Fruit fly (Drosophila melanogaster) whole organism, embryonic: ENCODE results near the gene CG13603.

Source experiments
- B-H1 ChIP-seq: fragments of 200-800 bp; sonication (Bioruptor generic); IDR thresholded peaks from 3 replicates; pipeline ENCODE4 v1.3.6; 2022; ENCODE audit warnings: missing biosample characterization, missing genetic modification characterization
- CG10209 ChIP-seq: fragments of 200-800 bp; sonication (Bioruptor generic); optimal IDR thresholded peaks from 3 replicates; lab custom pipeline; 2017; ENCODE audit warnings: missing biosample characterization, mild to moderate bottlenecking, missing genetic modification characterization, missing genetic modification reagents
- CG10321 ChIP-seq: fragments of 200-800 bp; sonication (Bioruptor generic); IDR thresholded peaks from 2 replicates; pipeline ENCODE4 v1.3.6; 2022; ENCODE audit warnings: missing biosample characterization, missing genetic modification characterization
- CG10431 ChIP-seq: fragments of 200-800 bp; sonication (Bioruptor generic); optimal IDR thresholded peaks from 3 replicates; lab custom pipeline; 2018; ENCODE audit warnings: missing biosample characterization, mild to moderate bottlenecking, missing genetic modification characterization
- CG11093 ChIP-seq: fragments of 200-800 bp; sonication (Bioruptor generic); IDR thresholded peaks from 3 replicates; pipeline ENCODE4 v1.3.6; 2022; ENCODE audit warnings: missing biosample characterization, missing genetic modification characterization
- CG11696 ChIP-seq: fragments of 200-800 bp; sonication (Bioruptor generic); IDR thresholded peaks from 2 replicates; pipeline ENCODE4 v1.3.6; 2022; ENCODE audit warnings: missing biosample characterization, missing genetic modification characterization
- CG12219 ChIP-seq: fragments of 200-800 bp; sonication (Bioruptor generic); optimal IDR thresholded peaks from 3 replicates; lab custom pipeline; 2018; ENCODE audit warnings: missing biosample characterization, mild to moderate bottlenecking, missing genetic modification characterization
- CG13894 ChIP-seq: fragments of 200-800 bp; sonication (Bioruptor generic); optimal IDR thresholded peaks from 3 replicates; lab custom pipeline; 2018; ENCODE audit warnings: missing biosample characterization, mild to moderate bottlenecking, missing genetic modification characterization, moderate library complexity
- CG16779 ChIP-seq: fragments of 200-800 bp; sonication (Bioruptor generic); IDR thresholded peaks from 2 replicates; pipeline ENCODE4 v1.3.6; 2022; ENCODE audit warnings: missing biosample characterization, missing genetic modification characterization
- CG30020 ChIP-seq: fragments of 200-800 bp; optimal IDR thresholded peaks from 2 replicates; lab custom pipeline; 2019; ENCODE audit warnings: missing biosample characterization, mild to moderate bottlenecking, missing genetic modification characterization, moderate library complexity
- CG32772 ChIP-seq: fragments of 200-800 bp; sonication (Bioruptor generic); IDR thresholded peaks from 2 replicates; pipeline ENCODE4 v1.3.6; 2022; ENCODE audit warnings: missing biosample characterization, missing genetic modification characterization
- CG3995 ChIP-seq: fragments of 200-800 bp; sonication (Bioruptor generic); optimal IDR thresholded peaks from 3 replicates; lab custom pipeline; 2016; ENCODE audit warnings: missing biosample characterization, missing genetic modification characterization
- CG5180 ChIP-seq: fragments of 200-800 bp; sonication (Bioruptor generic); optimal IDR thresholded peaks from 3 replicates; lab custom pipeline; 2017; ENCODE audit warnings: missing biosample characterization, missing genetic modification characterization, mild to moderate bottlenecking, moderate library complexity, missing genetic modification reagents
- CG5245 ChIP-seq: fragments of 200-800 bp; sonication (Bioruptor generic); optimal IDR thresholded peaks from 3 replicates; lab custom pipeline; 2016; ENCODE audit warnings: missing biosample characterization, missing genetic modification characterization
- CG7372 ChIP-seq: fragments of 200-800 bp; sonication (Bioruptor generic); IDR thresholded peaks from 2 replicates; pipeline ENCODE4 v1.3.6; 2022; ENCODE audit warnings: missing biosample characterization, missing genetic modification characterization
- CG8281 ChIP-seq: fragments of 200-800 bp; sonication (Bioruptor generic); optimal IDR thresholded peaks from 2 replicates; lab custom pipeline; 2018; ENCODE audit warnings: missing biosample characterization, mild to moderate bottlenecking, missing genetic modification characterization, moderate library complexity
- CG8944 ChIP-seq: fragments of 200-800 bp; sonication (Bioruptor generic); optimal IDR thresholded peaks from 3 replicates; lab custom pipeline; 2016; ENCODE audit warnings: missing biosample characterization, missing genetic modification characterization
- CG9437 ChIP-seq: fragments of 200-800 bp; sonication (Bioruptor generic); optimal IDR thresholded peaks from 2 replicates; lab custom pipeline; 2018; ENCODE audit warnings: missing biosample characterization, mild to moderate bottlenecking, missing genetic modification characterization
- Camta ChIP-seq: fragments of 200-800 bp; sonication (Bioruptor generic); optimal IDR thresholded peaks from 2 replicates; lab custom pipeline; 2016; ENCODE audit warnings: missing biosample characterization, missing genetic modification characterization
- Dp ChIP-seq: fragments of 200-800 bp; sonication (Bioruptor generic); optimal IDR thresholded peaks from 2 replicates; lab custom pipeline; 2018; ENCODE audit warnings: missing biosample characterization, mild to moderate bottlenecking, missing genetic modification characterization, moderate library complexity
- Ets65A ChIP-seq: fragments of 200-800 bp; sonication (Bioruptor generic); peaks from one replicate; lab custom pipeline; 2016; ENCODE audit warnings: missing biosample characterization, missing genetic modification characterization
- Fer1 ChIP-seq: fragments of 200-800 bp; sonication (Bioruptor generic); optimal IDR thresholded peaks from 2 replicates; lab custom pipeline; 2017; ENCODE audit warnings: missing biosample characterization, mild to moderate bottlenecking, missing genetic modification characterization
- HmgZ ChIP-seq: fragments of 200-800 bp; sonication (Bioruptor generic); optimal IDR thresholded peaks from 2 replicates; lab custom pipeline; 2018; ENCODE audit warnings: missing biosample characterization, mild to moderate bottlenecking, missing genetic modification characterization
- Hmx ChIP-seq: fragments of 200-800 bp; sonication (Bioruptor generic); optimal IDR thresholded peaks from 2 replicates; lab custom pipeline; 2016; ENCODE audit warnings: missing biosample characterization, missing genetic modification characterization
- Nf-YA ChIP-seq: fragments of 200-800 bp; sonication (Bioruptor generic); IDR thresholded peaks from 2 replicates; pipeline ENCODE4 v1.3.6; 2022; ENCODE audit warnings: missing biosample characterization, missing genetic modification characterization
- Nf-YB ChIP-seq: fragments of 200-800 bp; sonication (Bioruptor generic); optimal IDR thresholded peaks from 3 replicates; lab custom pipeline; 2019; ENCODE audit warnings: missing biosample characterization, mild to moderate bottlenecking, missing genetic modification characterization, moderate library complexity
- Poxn ChIP-seq: fragments of 200-800 bp; sonication (Bioruptor generic); IDR thresholded peaks from 2 replicates; pipeline ENCODE4 v1.3.6; 2022; ENCODE audit warnings: missing biosample characterization, missing genetic modification characterization
- Sin3A ChIP-seq: fragments of >200 bp; optimal IDR thresholded peaks from 2 replicates; lab custom pipeline; 2018
- Sox100B ChIP-seq: fragments of 200-800 bp; sonication (Bioruptor generic); optimal IDR thresholded peaks from 3 replicates; lab custom pipeline; 2018; ENCODE audit warnings: missing biosample characterization, mild to moderate bottlenecking, missing genetic modification characterization
- Spps ChIP-seq: fragments of 200-800 bp; sonication (Bioruptor generic); optimal IDR thresholded peaks from 2 replicates; lab custom pipeline; 2018; ENCODE audit warnings: missing biosample characterization, mild to moderate bottlenecking, missing genetic modification characterization
- caup ChIP-seq: fragments of 200-800 bp; sonication (Bioruptor generic); optimal IDR thresholded peaks from 3 replicates; lab custom pipeline; 2017; ENCODE audit warnings: missing biosample characterization, mild to moderate bottlenecking, missing genetic modification characterization, moderate library complexity; ENCODE audit not compliant: severe bottlenecking
- chn ChIP-seq: fragments of 200-800 bp; sonication (Bioruptor generic); optimal IDR thresholded peaks from 2 replicates; lab custom pipeline; 2016; ENCODE audit warnings: missing biosample characterization, missing genetic modification characterization
- cwo ChIP-seq: fragments of 200-800 bp; sonication (Bioruptor generic); optimal IDR thresholded peaks from 3 replicates; lab custom pipeline; 2017; ENCODE audit warnings: missing biosample characterization, missing genetic modification characterization, mild to moderate bottlenecking, moderate library complexity, missing genetic modification reagents
- ems ChIP-seq: fragments of 200-800 bp; sonication (Bioruptor generic); optimal IDR thresholded peaks from 3 replicates; lab custom pipeline; 2016; ENCODE audit warnings: missing biosample characterization, missing genetic modification characterization
- esg ChIP-seq: fragments of 200-800 bp; sonication (Bioruptor generic); conservative IDR thresholded peaks from 2 replicates; pipeline ENCODE4 v1.3.6; 2022; ENCODE audit warnings: missing biosample characterization, missing genetic modification characterization
- ewg ChIP-seq: fragments of 200-800 bp; sonication (Bioruptor generic); optimal IDR thresholded peaks from 3 replicates; lab custom pipeline; 2017; ENCODE audit warnings: mild to moderate bottlenecking, missing biosample characterization, missing genetic modification reagents, missing genetic modification characterization
- jigr1 ChIP-seq: fragments of 200-800 bp; sonication (Bioruptor generic); IDR thresholded peaks from 3 replicates; pipeline ENCODE4 v1.3.6; 2022; ENCODE audit warnings: missing biosample characterization, missing genetic modification characterization
- kay ChIP-seq: fragments of 200-800 bp; sonication (Bioruptor generic); optimal IDR thresholded peaks from 2 replicates; lab custom pipeline; 2016; ENCODE audit warnings: missing biosample characterization, missing genetic modification characterization
- lab ChIP-seq: fragments of 200-800 bp; sonication (Bioruptor generic); optimal IDR thresholded peaks from 3 replicates; lab custom pipeline; 2017; ENCODE audit warnings: missing biosample characterization, missing genetic modification characterization, mild to moderate bottlenecking, moderate library complexity, missing genetic modification reagents
- nom ChIP-seq: fragments of 200-800 bp; sonication (Bioruptor generic); optimal IDR thresholded peaks from 2 replicates; lab custom pipeline; 2017; ENCODE audit warnings: missing biosample characterization, missing genetic modification characterization, mild to moderate bottlenecking, moderate library complexity, missing genetic modification reagents
- otp ChIP-seq: fragments of 200-800 bp; sonication (Bioruptor generic); IDR thresholded peaks from 3 replicates; pipeline ENCODE4, ENCODE4 v1.3.6; 2022; ENCODE audit warnings: missing biosample characterization, missing genetic modification characterization
- peb ChIP-seq: fragments of 200-800 bp; sonication (Bioruptor generic); IDR thresholded peaks from 2 replicates; pipeline ENCODE4 v1.3.6; 2022; ENCODE audit warnings: missing biosample characterization, missing genetic modification characterization
- salm ChIP-seq: fragments of 200-800 bp; sonication (Bioruptor generic); optimal IDR thresholded peaks from 2 replicates; lab custom pipeline; 2018; ENCODE audit warnings: missing biosample characterization, mild to moderate bottlenecking, missing genetic modification characterization
- sens ChIP-seq: fragments of 200-800 bp; sonication (Bioruptor generic); peaks from one replicate; lab custom pipeline; 2016; ENCODE audit warnings: missing biosample characterization, missing genetic modification characterization
- shn ChIP-seq: fragments of 200-800 bp; sonication (Bioruptor generic); optimal IDR thresholded peaks from 3 replicates; lab custom pipeline; 2016; ENCODE audit warnings: missing biosample characterization, missing genetic modification characterization
- slbo ChIP-seq: fragments of 200-800 bp; sonication (Bioruptor generic); IDR thresholded peaks from 2 replicates; pipeline ENCODE4 v1.3.6; 2022; ENCODE audit warnings: missing biosample characterization, missing genetic modification characterization
- trem ChIP-seq: fragments of 200-800 bp; optimal IDR thresholded peaks from 3 replicates; lab custom pipeline; 2019; ENCODE audit warnings: missing biosample characterization, mild to moderate bottlenecking, missing genetic modification characterization, moderate library complexity
- unpg ChIP-seq: fragments of 200-800 bp; sonication (Bioruptor generic); optimal IDR thresholded peaks from 3 replicates; lab custom pipeline; 2018; ENCODE audit warnings: missing biosample characterization, mild to moderate bottlenecking, missing genetic modification characterization, moderate library complexity
- vfl ChIP-seq: fragments of 200-800 bp; sonication (Bioruptor generic); optimal IDR thresholded peaks from 2 replicates; lab custom pipeline; 2016; ENCODE audit warnings: missing biosample characterization, missing genetic modification characterization
- yki ChIP-seq: fragments of >200 bp; optimal IDR thresholded peaks from 3 replicates; lab custom pipeline; 2018
- zfh1 ChIP-seq: fragments of 200-800 bp; sonication (Bioruptor generic); IDR thresholded peaks from 3 replicates; pipeline ENCODE4 v1.3.6; 2022; ENCODE audit warnings: missing biosample characterization, missing genetic modification characterization

The CG13603 gene

DNA sequence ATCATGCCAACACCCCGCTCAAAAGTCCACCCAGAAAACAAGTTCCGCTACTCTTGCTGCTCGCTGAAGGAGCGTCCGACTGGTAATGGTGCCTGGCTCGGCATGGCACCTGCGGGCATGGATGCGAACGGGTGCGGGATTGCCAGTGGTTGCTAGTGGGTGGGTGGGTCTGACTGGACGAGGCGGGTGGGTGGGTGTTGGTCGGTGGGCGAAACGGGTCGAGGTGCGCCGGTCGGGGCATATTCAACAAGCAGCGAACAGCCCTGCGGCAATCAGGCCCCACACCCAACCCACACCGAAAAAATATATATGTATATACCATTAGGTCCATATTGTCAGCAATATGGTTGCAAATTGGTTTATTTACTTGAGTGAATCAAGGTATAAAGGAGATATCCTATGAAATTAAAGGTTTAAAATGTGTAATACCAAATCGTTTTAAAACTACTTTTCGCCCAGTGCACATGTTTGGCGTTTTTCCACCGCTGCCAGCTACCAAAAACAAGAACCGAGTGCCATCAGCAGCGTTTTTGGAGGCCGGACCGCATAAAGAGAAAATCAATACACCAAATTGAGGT is 24.4 kb upstream of the CG13603 start:
- TF ChIP-seq CG32772 (GFP tag; lab: Robert Waterston, UW) (peak; percentile 60), nom (GFP tag; lab: Kevin White, UChicago) (peak; percentile 48), ems (GFP tag; lab: Kevin White, UChicago) (no peak), CG10431 (no peak), peb (no peak), lab (GFP tag; lab: Kevin White, UChicago) (peak; percentile 78), ewg (GFP tag; lab: Kevin White, UChicago) (no peak), vfl (no peak), CG7372 (GFP tag; lab: Robert Waterston, UW) (peak; percentile 53; the same call in 1 of the 2 replicates), Nf-YB (GFP tag; lab: Kevin White, UChicago) (peak; percentile 13), CG9437 (peak; percentile 15), salm (no peak), CG30020 (tag; lab: Kevin White, UChicago) (no peak), Fer1 (peak; percentile 85), Ets65A (peak; percentile 52), kay (no peak), Camta (no peak), CG10209 (peak; percentile 67), B-H1 (peak; percentile 57), CG5180 (peak; percentile 7), esg (GFP tag; lab: Robert Waterston, UW) (peak; percentile 52), trem (tag; lab: Kevin White, UChicago) (no peak), Nf-YA (no peak), CG3995 (GFP tag; lab: Kevin White, UChicago) (no peak), Poxn (GFP tag; lab: Robert Waterston, UW) (no peak), CG8281 (no peak), caup (GFP tag; lab: Kevin White, UChicago) (peak; percentile 55), CG5245 (GFP tag; lab: Kevin White, UChicago) (peak; percentile 4), Dp (GFP tag; lab: Kevin White, UChicago) (no peak), Spps (tag; lab: Kevin White, UChicago) (no peak), shn (GFP tag; lab: Kevin White, UChicago) (no peak), sens (GFP tag; lab: Kevin White, UChicago) (peak; percentile 74), chn (GFP tag; lab: Kevin White, UChicago) (no peak), cwo (GFP tag; lab: Kevin White, UChicago) (peak; percentile 57), CG16779 (GFP tag; lab: Robert Waterston, UW) (no peak), otp (GFP tag; lab: Robert Waterston, UW) (peak; percentile 61; the same call in 1 of the 3 replicates), zfh1 (GFP tag; lab: Robert Waterston, UW) (peak; percentile 60; the same call in 1 of the 3 replicates), unpg (GFP tag; lab: Kevin White, UChicago) (peak; percentile 69), HmgZ (tag; lab: Kevin White, UChicago) (peak; percentile 34), CG11696 (GFP tag; lab: Robert Waterston, UW) (0 out of 2 replicates have a peak, but pooled peaks have one; percentile 24), CG8944 (GFP tag; lab: Kevin White, UChicago) (no peak), CG12219 (GFP tag; lab: Kevin White, UChicago) (peak; percentile 64), Sin3A (no peak), Sox100B (GFP tag; lab: Kevin White, UChicago) (peak; percentile 18), CG13894 (peak; percentile 3), yki (lab: Kevin White, UChicago) (no peak), Hmx (GFP tag; lab: Kevin White, UChicago) (no peak), slbo (GFP tag; lab: Robert Waterston, UW) (peak; percentile 79), CG11093 (GFP tag; lab: Robert Waterston, UW) (0 out of 3 replicates have a peak, but pooled peaks have one; percentile 27), jigr1 (GFP tag; lab: Robert Waterston, UW) (0 out of 3 replicates have a peak, but pooled peaks have one; percentile 29), CG10321 (no peak)
